Worm (Caenorhabditis elegans) whole organism, L4 larva: ENCODE results near the gene Y53G8AM.6.

Experiments used
- F10B5.3 ChIP-seq: sonication (generic microtip); optimal IDR thresholded peaks from 2 replicates; lab custom pipeline; 2016; ENCODE audit warnings: mild to moderate bottlenecking, missing genetic modification characterization, missing compliant biosample characterization
- F26F4.8 ChIP-seq: fragments of 200-800 bp; sonication (Bioruptor generic); conservative IDR thresholded peaks from 2 replicates; pipeline ENCODE4 v1.3.6; 2022; ENCODE audit warnings: missing genetic modification characterization, missing compliant biosample characterization
- F44E2.7 ChIP-seq: fragments of 200-800 bp; sonication (Bioruptor generic); IDR thresholded peaks from 2 replicates; pipeline ENCODE4 v2.1.2; 2022; ENCODE audit warnings: missing genetic modification characterization, missing compliant biosample characterization
- R02D3.7 ChIP-seq: fragments of 150-350 bp; sonication (generic microtip); optimal IDR thresholded peaks from 3 replicates; lab custom pipeline; 2014; ENCODE audit warnings: missing biosample characterization, missing genetic modification characterization
- T20F7.1 ChIP-seq: fragments of 200-800 bp; sonication (Bioruptor generic); optimal IDR thresholded peaks from 2 replicates; lab custom pipeline; 2018; ENCODE audit warnings: mild to moderate bottlenecking, missing genetic modification characterization, missing compliant biosample characterization
- Y105C5A.15 ChIP-seq: fragments of 200-800 bp; sonication (Bioruptor generic); IDR thresholded peaks from 2 replicates; pipeline ENCODE4 v1.3.6; 2022; ENCODE audit warnings: missing genetic modification characterization, missing compliant biosample characterization
- Y48G9A.11 ChIP-seq: fragments of 200-800 bp; sonication (Bioruptor generic); IDR thresholded peaks from 2 replicates; pipeline ENCODE4 v1.3.6; 2022; ENCODE audit warnings: missing genetic modification reagents, missing genetic modification characterization, missing compliant biosample characterization
- Y75B8A.6 ChIP-seq: fragments of 200-800 bp; sonication (Bioruptor generic); IDR thresholded peaks from 2 replicates; pipeline ENCODE4 v1.3.6; 2022; ENCODE audit warnings: missing genetic modification reagents, missing genetic modification characterization, missing compliant biosample characterization
- ZK337.2 ChIP-seq: fragments of 200-800 bp; sonication (Bioruptor generic); IDR thresholded peaks from 2 replicates; pipeline ENCODE4 v1.3.6; 2022; ENCODE audit warnings: missing genetic modification reagents, missing genetic modification characterization, missing compliant biosample characterization
- ZK546.5 ChIP-seq, 2 experiments: sonication (generic microtip); optimal IDR thresholded peaks; 2 replicates each; lab custom pipeline; 2017; ENCODE audit warnings: missing biosample characterization in 2 of 2, missing genetic modification characterization in 2 of 2
- aha-1 ChIP-seq: fragments of 150-350 bp; peaks from one replicate; lab custom pipeline; 2014; ENCODE audit warnings: missing biosample characterization, missing genetic modification characterization
- aly-2 ChIP-seq: sonication (generic microtip); optimal IDR thresholded peaks from 2 replicates; lab custom pipeline; 2018; ENCODE audit warnings: missing biosample characterization, missing genetic modification characterization
- ceh-20 ChIP-seq: fragments of 200-800 bp; sonication (Bioruptor generic); IDR thresholded peaks from 2 replicates; pipeline ENCODE4 v1.3.6; 2022; ENCODE audit warnings: missing genetic modification reagents, missing genetic modification characterization, missing compliant biosample characterization
- ceh-28 ChIP-seq: fragments of 150-350 bp; optimal IDR thresholded peaks from 2 replicates; lab custom pipeline; 2014; ENCODE audit warnings: missing biosample characterization, missing genetic modification reagents, missing genetic modification characterization
- ceh-62 ChIP-seq: sonication (generic microtip); optimal IDR thresholded peaks from 2 replicates; lab custom pipeline; 2017; ENCODE audit warnings: missing biosample characterization, missing genetic modification characterization
- ceh-82 ChIP-seq: sonication (generic microtip); optimal IDR thresholded peaks from 2 replicates; lab custom pipeline; 2017; ENCODE audit warnings: missing biosample characterization, missing genetic modification characterization
- ces-1 ChIP-seq: fragments of 150-350 bp; sonication (generic microtip); optimal IDR thresholded peaks from 4 replicates; lab custom pipeline; 2014; ENCODE audit warnings: missing biosample characterization, missing genetic modification reagents, missing genetic modification characterization
- cey-2 ChIP-seq: sonication (generic microtip); optimal IDR thresholded peaks from 3 replicates; lab custom pipeline; 2017; ENCODE audit warnings: missing genetic modification characterization, mild to moderate bottlenecking, missing compliant biosample characterization, antibody characterized with exemption, borderline replicate concordance; ENCODE audit not compliant: insufficient read depth
- dmd-6 ChIP-seq: fragments of 200-800 bp; sonication (Bioruptor generic); IDR thresholded peaks from 2 replicates; pipeline ENCODE4 v1.3.6; 2022; ENCODE audit warnings: missing genetic modification reagents, missing genetic modification characterization, missing compliant biosample characterization
- dmd-9 ChIP-seq: fragments of 200-800 bp; sonication (Bioruptor generic); IDR thresholded peaks from 2 replicates; pipeline ENCODE4 v1.3.6; 2022; ENCODE audit warnings: missing genetic modification reagents, missing genetic modification characterization, missing compliant biosample characterization
- duxl-1 ChIP-seq: sonication (generic microtip); optimal IDR thresholded peaks from 2 replicates; lab custom pipeline; 2016; ENCODE audit warnings: mild to moderate bottlenecking, missing genetic modification characterization, moderate library complexity, missing compliant biosample characterization; ENCODE audit not compliant: poor library complexity
- dve-1 ChIP-seq: sonication (generic microtip); optimal IDR thresholded peaks from 2 replicates; lab custom pipeline; 2017; ENCODE audit warnings: antibody characterized with exemption, mild to moderate bottlenecking, missing genetic modification characterization, missing compliant biosample characterization; ENCODE audit not compliant: insufficient read depth
- egl-27 ChIP-seq: sonication (generic microtip); optimal IDR thresholded peaks from 3 replicates; lab custom pipeline; 2017; ENCODE audit warnings: missing biosample characterization, missing genetic modification reagents, missing genetic modification characterization
- egl-43 ChIP-seq: fragments of 200-800 bp; sonication (Bioruptor generic); IDR thresholded peaks from 2 replicates; pipeline ENCODE4 v1.3.6; 2022; ENCODE audit warnings: missing genetic modification reagents, missing genetic modification characterization, missing compliant biosample characterization
- fkh-10 ChIP-seq: fragments of 150-350 bp; optimal IDR thresholded peaks from 2 replicates; lab custom pipeline; 2014; ENCODE audit warnings: missing biosample characterization, missing genetic modification reagents, missing genetic modification characterization
- fos-1 ChIP-seq: fragments of 150-350 bp; optimal IDR thresholded peaks from 2 replicates; lab custom pipeline; 2014; ENCODE audit warnings: missing biosample characterization, missing genetic modification characterization
- gei-8 ChIP-seq: fragments of 200-800 bp; sonication (Bioruptor generic); optimal IDR thresholded peaks from 2 replicates; lab custom pipeline; 2018; ENCODE audit warnings: mild to moderate bottlenecking, missing genetic modification characterization, missing compliant biosample characterization
- hif-1 ChIP-seq, 2 experiments: sonication (generic microtip); optimal IDR thresholded peaks; 2 replicates each; lab custom pipeline; 2016 to 2017; ENCODE audit warnings: missing compliant biosample characterization in 2 of 2, missing genetic modification characterization in 2 of 2, missing genetic modification reagents in 2 of 2, missing genotype in 2 of 2, mild to moderate bottlenecking in 1 of 2
- jun-1 ChIP-seq: fragments of 150-350 bp; optimal IDR thresholded peaks from 2 replicates; lab custom pipeline; 2014; ENCODE audit warnings: missing biosample characterization, missing genetic modification reagents, missing genetic modification characterization
- lim-7 ChIP-seq: fragments of 200-800 bp; sonication (Bioruptor generic); IDR thresholded peaks from 2 replicates; pipeline ENCODE4 v1.3.6; 2022; ENCODE audit warnings: missing genetic modification characterization, missing compliant biosample characterization
- lin-1 ChIP-seq: fragments of 200-800 bp; sonication (Bioruptor generic); IDR thresholded peaks from 2 replicates; pipeline ENCODE4 v1.3.6; 2022; ENCODE audit warnings: missing genetic modification reagents, missing genetic modification characterization, missing compliant biosample characterization
- lin-38 ChIP-seq: fragments of 200-800 bp; sonication (Bioruptor generic); IDR thresholded peaks from 2 replicates; pipeline ENCODE4 v1.3.6; 2022; ENCODE audit warnings: missing genetic modification reagents, missing genetic modification characterization, missing compliant biosample characterization
- mes-2 ChIP-seq: sonication (generic microtip); optimal IDR thresholded peaks from 2 replicates; lab custom pipeline; 2016; ENCODE audit warnings: missing genotype, mild to moderate bottlenecking, missing genetic modification characterization, missing compliant biosample characterization; ENCODE audit not compliant: poor library complexity, severe bottlenecking
- mxl-3 ChIP-seq: fragments of 200-800 bp; sonication (Bioruptor generic); optimal IDR thresholded peaks from 2 replicates; lab custom pipeline; 2018; ENCODE audit warnings: mild to moderate bottlenecking, missing genetic modification characterization, missing compliant biosample characterization
- nhr-102 ChIP-seq: sonication (generic microtip); optimal IDR thresholded peaks from 2 replicates; lab custom pipeline; 2016; ENCODE audit warnings: mild to moderate bottlenecking, missing genetic modification characterization, moderate library complexity, missing compliant biosample characterization
- nhr-111 ChIP-seq: fragments of 200-800 bp; sonication (Bioruptor generic); optimal IDR thresholded peaks from 2 replicates; lab custom pipeline; 2018; ENCODE audit warnings: mild to moderate bottlenecking, missing genetic modification characterization, missing compliant biosample characterization
- nhr-237 ChIP-seq: sonication (generic microtip); optimal IDR thresholded peaks from 2 replicates; lab custom pipeline; 2017; ENCODE audit warnings: missing biosample characterization, missing genetic modification characterization
- nhr-25 ChIP-seq: sonication (generic microtip); optimal IDR thresholded peaks from 2 replicates; lab custom pipeline; 2017; ENCODE audit warnings: missing genetic modification characterization, mild to moderate bottlenecking, missing compliant biosample characterization, antibody characterized with exemption, moderate library complexity, borderline replicate concordance; ENCODE audit not compliant: insufficient read depth
- nhr-6 ChIP-seq: fragments of 150-350 bp; optimal IDR thresholded peaks from 2 replicates; lab custom pipeline; 2014; ENCODE audit warnings: missing biosample characterization, missing genetic modification characterization
- pqm-1 ChIP-seq: sonication (generic microtip); optimal IDR thresholded peaks from 2 replicates; lab custom pipeline; 2017; ENCODE audit warnings: missing biosample characterization, missing genetic modification characterization
- rbr-2 ChIP-seq: sonication (generic microtip); optimal IDR thresholded peaks from 2 replicates; lab custom pipeline; 2016; ENCODE audit warnings: missing genotype, missing genetic modification characterization, missing compliant biosample characterization
- saeg-2 ChIP-seq: fragments of 200-800 bp; sonication (Bioruptor generic); IDR thresholded peaks from 2 replicates; pipeline ENCODE4 v1.3.6; 2022; ENCODE audit warnings: missing genetic modification reagents, missing genetic modification characterization, missing compliant biosample characterization
- snpc-1.2 ChIP-seq: fragments of 200-800 bp; sonication (Bioruptor generic); IDR thresholded peaks from 2 replicates; pipeline ENCODE4 v1.3.6; 2022; ENCODE audit warnings: missing genetic modification reagents, missing genetic modification characterization, missing compliant biosample characterization
- spr-1 ChIP-seq: sonication (generic microtip); optimal IDR thresholded peaks from 2 replicates; lab custom pipeline; 2016; ENCODE audit warnings: mild to moderate bottlenecking, missing genetic modification characterization, missing compliant biosample characterization
- tag-97 ChIP-seq: fragments of 200-800 bp; sonication (Bioruptor generic); IDR thresholded peaks from 2 replicates; pipeline ENCODE4 v1.3.6; 2022; ENCODE audit warnings: missing genetic modification characterization, missing compliant biosample characterization
- tra-1 ChIP-seq: fragments of 200-800 bp; sonication (Bioruptor generic); IDR thresholded peaks from 2 replicates; pipeline ENCODE4 v1.3.6; 2022; ENCODE audit warnings: missing genetic modification reagents, missing genetic modification characterization, missing compliant biosample characterization
- vab-7 ChIP-seq: fragments of 200-800 bp; sonication (Bioruptor generic); IDR thresholded peaks from 2 replicates; pipeline ENCODE4 v1.3.6; 2022; ENCODE audit warnings: missing genetic modification reagents, missing genetic modification characterization, missing compliant biosample characterization
- zfp-2 ChIP-seq: sonication (generic microtip); optimal IDR thresholded peaks from 2 replicates; lab custom pipeline; 2016; ENCODE audit warnings: mild to moderate bottlenecking, missing genetic modification characterization, missing compliant biosample characterization
- zfp-3 ChIP-seq: fragments of 200-800 bp; sonication (Bioruptor generic); conservative IDR thresholded peaks from 2 replicates; pipeline ENCODE4 v1.3.6; 2022; ENCODE audit warnings: missing genetic modification reagents, missing genetic modification characterization, missing compliant biosample characterization
- zip-11 ChIP-seq: fragments of 200-800 bp; sonication (Bioruptor generic); IDR thresholded peaks from 2 replicates; pipeline ENCODE4 v1.3.6; 2022; ENCODE audit warnings: missing genetic modification characterization, missing compliant biosample characterization
- ztf-11 ChIP-seq: fragments of 150-350 bp; optimal IDR thresholded peaks from 2 replicates; lab custom pipeline; 2014; ENCODE audit warnings: missing biosample characterization, missing genetic modification characterization
- ztf-7 ChIP-seq: fragments of 150-350 bp; optimal IDR thresholded peaks from 2 replicates; lab custom pipeline; 2014; ENCODE audit warnings: missing biosample characterization, missing genetic modification characterization

Y53G8AM.6 gene

ce11 chrIII:3279304-3279703 is 19.7 kb upstream of the Y53G8AM.6 start (continued):
- no peak for TF ChIP-seq ceh-82
- peak; percentile 9 for TF ChIP-seq nhr-25
- no peak for TF ChIP-seq vab-7 (GFP tag; lab: Robert Waterston, UW)
- TF ChIP-seq tra-1 (GFP tag; lab: Robert Waterston, UW): no peak
- TF ChIP-seq zfp-2: no peak
- TF ChIP-seq Y75B8A.6 (GFP tag; lab: Robert Waterston, UW): no peak
- TF ChIP-seq R02D3.7 (tag; lab: Kevin White, UChicago): no peak
- peak; percentile 77 for TF ChIP-seq dmd-6
- TF ChIP-seq aly-2: no peak
- TF ChIP-seq T20F7.1 (GFP tag; lab: Kevin White, UChicago): no peak
- TF ChIP-seq F10B5.3 (tag; lab: Kevin White, UChicago): no peak
- TF ChIP-seq ZK337.2 (GFP tag; lab: Robert Waterston, UW): no peak
- no peak for TF ChIP-seq fkh-10 (GFP tag; lab: Kevin White, UChicago)
- TF ChIP-seq ZK546.5 (tag; optimal IDR thresholded peaks at IDR 0.05; lab: Kevin White, UChicago): no peak
- TF ChIP-seq saeg-2 (GFP tag; lab: Robert Waterston, UW): no peak
- TF ChIP-seq ztf-11 (tag; lab: Kevin White, UChicago): no peak
- TF ChIP-seq egl-43 (GFP tag; lab: Robert Waterston, UW): no peak
- no peak for TF ChIP-seq Y48G9A.11 (GFP tag; lab: Robert Waterston, UW)
- TF ChIP-seq nhr-237: no peak
- TF ChIP-seq lin-1: no peak
- TF ChIP-seq jun-1 (tag; lab: Kevin White, UChicago): peak; percentile 27
- peak; percentile 37; the same call in 1 of the 2 replicates for TF ChIP-seq ceh-20 (GFP tag; lab: Robert Waterston, UW)
- no peak for TF ChIP-seq duxl-1 (tag; lab: Kevin White, UChicago)
- no peak for TF ChIP-seq F26F4.8 (GFP tag; lab: Robert Waterston, UW)
- no peak for TF ChIP-seq zip-11
- TF ChIP-seq lim-7 (GFP tag; lab: Robert Waterston, UW): no peak
- TF ChIP-seq aha-1 (tag; lab: Kevin White, UChicago): peak; percentile 96
- no peak for TF ChIP-seq gei-8
- TF ChIP-seq ztf-7 (tag; lab: Kevin White, UChicago): peak; percentile 42
- TF ChIP-seq spr-1: no peak
- no peak for TF ChIP-seq ceh-62 (tag; lab: Kevin White, UChicago)
- no peak for TF ChIP-seq pqm-1 (tag; lab: Kevin White, UChicago)
- no peak for TF ChIP-seq F44E2.7
- TF ChIP-seq egl-27: no peak
- peak; percentile 70 for TF ChIP-seq lin-38 (GFP tag; lab: Robert Waterston, UW)
- TF ChIP-seq Y105C5A.15: no peak
- TF ChIP-seq zfp-3 (GFP tag; lab: Robert Waterston, UW): no peak
- TF ChIP-seq cey-2: no peak
- no peak for TF ChIP-seq mxl-3 (GFP tag; lab: Kevin White, UChicago)
- peak; percentile 37 for TF ChIP-seq rbr-2 (tag; lab: Kevin White, UChicago)
- TF ChIP-seq nhr-111: no peak
- no peak for TF ChIP-seq fos-1 (tag; lab: Kevin White, UChicago)
- peak; percentile 85 for TF ChIP-seq nhr-6
- TF ChIP-seq ceh-28 (tag; lab: Kevin White, UChicago): no peak
- no peak for TF ChIP-seq tag-97 (GFP tag; lab: Robert Waterston, UW)
- TF ChIP-seq mes-2 (tag; lab: Kevin White, UChicago): peak; percentile 48
- TF ChIP-seq dmd-9 (GFP tag; lab: Robert Waterston, UW): no peak
- TF ChIP-seq snpc-1.2 (GFP tag; lab: Robert Waterston, UW): no peak
- TF ChIP-seq dve-1 (tag; lab: Kevin White, UChicago): peak; percentile 91
- no peak for TF ChIP-seq ces-1 (GFP tag; lab: Kevin White, UChicago)
- peak; percentile 22 for TF ChIP-seq nhr-102
- TF ChIP-seq hif-1 (tag; optimal IDR thresholded peaks at IDR 0.05; lab: Kevin White, UChicago): peak in 1 of 2 experiments; percentile 14
